Fruit fly (Drosophila melanogaster): ENCODE data around the gene Nmdmc.

DNA sequence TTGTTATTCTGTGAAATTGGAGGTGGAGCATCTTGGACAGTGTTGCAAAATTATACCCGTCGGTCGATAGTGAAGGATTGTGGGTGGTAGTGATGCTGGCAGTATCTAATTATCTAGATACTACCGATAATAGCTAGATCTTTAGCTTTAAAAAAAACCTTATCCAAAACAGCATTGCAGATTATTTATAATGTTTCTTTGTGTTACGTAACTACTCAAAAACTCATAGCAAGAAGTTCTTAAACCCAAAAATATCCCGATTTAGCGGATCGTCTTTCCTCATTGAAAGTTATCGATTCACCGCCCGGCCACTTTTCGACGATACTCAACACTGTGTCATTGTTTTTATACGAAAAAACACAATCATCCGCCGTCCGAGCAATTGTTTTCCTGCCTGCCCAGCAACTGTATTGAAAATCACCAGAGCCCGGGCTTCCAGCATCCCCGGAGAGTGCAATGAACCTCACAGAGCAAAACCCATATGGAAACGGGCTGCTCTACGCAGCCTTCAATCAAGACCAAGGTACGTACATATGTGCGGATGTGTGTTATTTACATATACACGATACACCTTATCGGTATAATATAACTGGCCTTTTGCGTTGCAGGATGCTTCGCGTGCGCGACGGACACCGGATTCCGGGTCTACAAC lies 57.3 kb downstream of the Nmdmc start, which contains the start of gene CG11975:
- no peak for TF ChIP-seq CG8478 (optimal IDR thresholded peaks at IDR 0.05)
- TF ChIP-seq Dll (optimal IDR thresholded peaks at IDR 0.05) = no peak
- TF ChIP-seq psq (optimal IDR thresholded peaks at IDR 0.05) = no peak

Measured in whole organism.